Worm (Caenorhabditis elegans) whole organism, late embryonic: ENCODE measurements around the gene col-41.

Source experiments
- ceh-45 ChIP-seq: fragments of 200-800 bp; sonication (Bioruptor generic); IDR thresholded peaks from 2 replicates; pipeline ENCODE4 v1.3.6; 2022; ENCODE audit warnings: missing genetic modification reagents, missing genetic modification characterization, missing compliant biosample characterization
- ceh-9 ChIP-seq: sonication (generic microtip); optimal IDR thresholded peaks from 2 replicates; lab custom pipeline; 2016; ENCODE audit warnings: mild to moderate bottlenecking, missing genetic modification characterization, inconsistent platforms, missing compliant biosample characterization
- fkh-6 ChIP-seq: sonication (generic microtip); optimal IDR thresholded peaks from 2 replicates; lab custom pipeline; 2016; ENCODE audit warnings: missing genetic modification characterization, missing compliant biosample characterization
- lin-11 ChIP-seq: fragments of 200-800 bp; sonication (Bioruptor generic); optimal IDR thresholded peaks from 2 replicates; lab custom pipeline; 2018; ENCODE audit warnings: mild to moderate bottlenecking, missing genetic modification characterization, missing compliant biosample characterization
- madf-2 ChIP-seq: sonication (generic microtip); optimal IDR thresholded peaks from 2 replicates; lab custom pipeline; 2017; ENCODE audit warnings: missing genetic modification characterization, missing compliant biosample characterization
- nfya-1 ChIP-seq: sonication (generic microtip); optimal IDR thresholded peaks from 2 replicates; lab custom pipeline; 2017; ENCODE audit warnings: missing genetic modification characterization, mild to moderate bottlenecking, missing compliant biosample characterization, antibody characterized with exemption, moderate library complexity
- nhr-11 ChIP-seq: fragments of 150-350 bp; optimal IDR thresholded peaks from 2 replicates; lab custom pipeline; 2014; ENCODE audit warnings: missing biosample characterization, missing genetic modification characterization
- pag-3 ChIP-seq: sonication (generic microtip); optimal IDR thresholded peaks from 2 replicates; lab custom pipeline; 2016; ENCODE audit warnings: missing compliant biosample characterization, missing genetic modification characterization, borderline replicate concordance
- rnt-1 ChIP-seq: sonication (generic microtip); optimal IDR thresholded peaks from 2 replicates; lab custom pipeline; 2016; ENCODE audit warnings: missing genetic modification characterization, missing compliant biosample characterization
- tbx-2 ChIP-seq: sonication (generic microtip); optimal IDR thresholded peaks from 2 replicates; lab custom pipeline; 2016; ENCODE audit warnings: missing genetic modification characterization, missing compliant biosample characterization
- unc-3 ChIP-seq, 2 experiments: fragments of 200-800 bp in 1 of 2; sonication (Bioruptor generic) in 1 of 2; sonication (generic microtip) in 1 of 2; conservative IDR thresholded peaks in 1 of 2; optimal IDR thresholded peaks in 1 of 2; 2 replicates each; pipeline versions ENCODE4 v1.3.6 to Lab custom; 2016 to 2022; ENCODE audit warnings: missing compliant biosample characterization in 2 of 2, missing genetic modification characterization in 2 of 2, missing genetic modification reagents in 1 of 2
- unc-86 ChIP-seq: sonication (generic microtip); optimal IDR thresholded peaks from 2 replicates; lab custom pipeline; 2016; ENCODE audit warnings: missing genetic modification characterization, missing compliant biosample characterization

DNA sequence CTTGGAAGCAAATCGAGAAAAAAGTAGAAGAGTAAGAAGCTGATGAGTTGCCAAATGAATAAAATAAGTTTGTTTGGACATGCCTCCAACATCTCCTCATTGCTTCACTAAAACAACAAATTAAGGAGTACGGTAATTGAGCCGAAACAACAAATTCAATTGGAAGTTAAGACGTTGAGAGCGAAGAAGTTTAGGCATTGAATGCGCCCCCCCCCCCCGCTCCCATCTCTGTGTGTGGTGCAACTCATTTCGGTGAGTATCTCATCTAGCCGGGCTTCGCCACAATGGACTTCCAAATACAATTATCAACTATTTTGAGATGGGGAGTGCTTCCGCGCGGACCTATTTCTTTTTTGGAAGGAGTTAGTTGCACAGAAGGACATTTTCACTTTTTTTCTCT, 21.2 kb downstream of the col-41 start:
- TF ChIP-seq ceh-45 (GFP tag; lab: Robert Waterston, UW) (no peak), unc-3 (GFP tag; conservative IDR thresholded peaks at IDR 0.05; lab: Robert Waterston, UW) (no peak), unc-3 (tag; optimal IDR thresholded peaks at IDR 0.05; lab: Kevin White, UChicago) (no peak), tbx-2 (tag; lab: Kevin White, UChicago) (no peak), fkh-6 (tag; lab: Kevin White, UChicago) (no peak), nfya-1 (tag; lab: Kevin White, UChicago) (no peak), pag-3 (no peak), rnt-1 (no peak), madf-2 (tag; lab: Kevin White, UChicago) (no peak), lin-11 (tag; lab: Kevin White, UChicago) (no peak), unc-86 (tag; lab: Kevin White, UChicago) (no peak), ceh-9 (tag; lab: Kevin White, UChicago) (no peak), nhr-11 (tag; lab: Kevin White, UChicago) (no peak)
